Worm (Caenorhabditis elegans): ENCODE results near the gene sel-2.

sel-2 gene

ce11 chrIII:4649363-4649768, 37.2 kb upstream of the sel-2 start (continued):
- TF ChIP-seq zfp-2 (tag; optimal IDR thresholded peaks at IDR 0.05), result peak; percentile 48
- peak; percentile 49 for TF ChIP-seq egl-27 (tag; optimal IDR thresholded peaks at IDR 0.05)
- peak; percentile 13 for TF ChIP-seq ama-1 (optimal IDR thresholded peaks at IDR 0.05)
- peak; percentile 96 for TF ChIP-seq mep-1 (tag; optimal IDR thresholded peaks at IDR 0.05)
- peak; percentile 39 for TF ChIP-seq pqm-1 (tag; optimal IDR thresholded peaks at IDR 0.05)
- TF ChIP-seq madf-9 (GFP tag; conservative IDR thresholded peaks at IDR 0.05), result peak; percentile 87
- TF ChIP-seq nhr-48 (tag; optimal IDR thresholded peaks at IDR 0.05), result peak; percentile 97
- TF ChIP-seq nhr-41 (GFP tag; IDR thresholded peaks at IDR 0.05), result 0 out of 2 replicates have a peak, but pooled peaks have one; percentile 71
- TF ChIP-seq hlh-30 (tag; optimal IDR thresholded peaks at IDR 0.05; ENCODE audit: insufficient read depth), result peak; percentile 99
- TF ChIP-seq aha-1 (tag), result peak; percentile 99
- 0 out of 2 replicates have a peak, but pooled peaks have one; percentile 39 for TF ChIP-seq daf-19 (GFP tag; conservative IDR thresholded peaks at IDR 0.05)
- no peak for TF ChIP-seq ceh-62 (tag; optimal IDR thresholded peaks at IDR 0.05)
- peak; percentile 78 for TF ChIP-seq spr-1 (tag; optimal IDR thresholded peaks at IDR 0.05)
- peak; percentile 86 for TF ChIP-seq T20F7.1 (GFP tag; optimal IDR thresholded peaks at IDR 0.05)
- TF ChIP-seq daf-16 (GFP tag; optimal IDR thresholded peaks at IDR 0.05), result peak; percentile 54 to 75
- peak; percentile 77 for TF ChIP-seq daf-16 (tag; optimal IDR thresholded peaks at IDR 0.05)
- TF ChIP-seq unc-39 (tag; optimal IDR thresholded peaks at IDR 0.05), result no peak
- peak; percentile 100 for TF ChIP-seq mxl-3 (GFP tag; optimal IDR thresholded peaks at IDR 0.05)
- peak; percentile 39 for TF ChIP-seq vab-7 (GFP tag; IDR thresholded peaks at IDR 0.05)
- TF ChIP-seq tag-97 (GFP tag; IDR thresholded peaks at IDR 0.05), result no peak
- TF ChIP-seq pha-4 (GFP tag; IDR thresholded peaks at IDR 0.05), result peak; percentile 75
- peak; percentile 21 for TF ChIP-seq pha-4 (tag; optimal IDR thresholded peaks at IDR 0.05)
- peak; percentile 100 for TF ChIP-seq mdl-1 (tag; optimal IDR thresholded peaks at IDR 0.05)

ce11 chrIII:4647878-4648277, 35.7 kb upstream of the sel-2 start, which contains the start of gene T23F11.6:
Gene T23F11.6, minus strand, starts transcription at chrIII:4647922.
- TF ChIP-seq nhr-28 (tag; optimal IDR thresholded peaks at IDR 0.05) (peak; percentile 15), lin-1 (GFP tag; IDR thresholded peaks at IDR 0.05) (0 out of 2 replicates have a peak, but pooled peaks have one; percentile 49), mdl-1 (tag; optimal IDR thresholded peaks at IDR 0.05) (peak in 1 of 2 experiments; percentile 1), spr-1 (tag; optimal IDR thresholded peaks at IDR 0.05) (no peak), dmd-8 (GFP tag; IDR thresholded peaks at IDR 0.05) (no peak), daf-19 (GFP tag; conservative IDR thresholded peaks at IDR 0.05) (no peak), ceh-20 (GFP tag; IDR thresholded peaks at IDR 0.05) (no peak), dmd-9 (GFP tag; IDR thresholded peaks at IDR 0.05) (no peak), attf-4 (tag; optimal IDR thresholded peaks at IDR 0.05) (no peak), nhr-77 (tag; optimal IDR thresholded peaks at IDR 0.05) (no peak), D1046.2 (GFP tag; IDR thresholded peaks at IDR 0.05) (no peak), dpl-1 (GFP tag; optimal IDR thresholded peaks at IDR 0.05) (no peak), pqm-1 (tag; optimal IDR thresholded peaks at IDR 0.05) (peak; percentile 53), Y48G9A.11 (GFP tag; IDR thresholded peaks at IDR 0.05) (no peak), dve-1 (tag; optimal IDR thresholded peaks at IDR 0.05; ENCODE audit: insufficient read depth) (peak; percentile 5), nhr-42 (GFP tag; IDR thresholded peaks at IDR 0.05) (no peak), hlh-30 (tag; optimal IDR thresholded peaks at IDR 0.05; ENCODE audit: insufficient read depth) (no peak), dmd-6 (GFP tag; IDR thresholded peaks at IDR 0.05) (peak; percentile 65), F37D6.2 (tag; optimal IDR thresholded peaks at IDR 0.05) (no peak), Y105C5A.15 (GFP tag; IDR thresholded peaks at IDR 0.05) (no peak), daf-16 (GFP tag; optimal IDR thresholded peaks at IDR 0.05) (no peak), daf-16 (tag; optimal IDR thresholded peaks at IDR 0.05) (peak; percentile 22), Y5F2A.4 (GFP tag; optimal IDR thresholded peaks at IDR 0.05) (no peak), egl-27 (tag; optimal IDR thresholded peaks at IDR 0.05) (no peak), tra-1 (GFP tag; IDR thresholded peaks at IDR 0.05) (no peak), zag-1 (tag; optimal IDR thresholded peaks at IDR 0.05) (no peak), aha-1 (tag) (no peak)
